Worm (Caenorhabditis elegans) whole organism, L3 larva: ENCODE results near the gene grl-29.

Experiments used
- ZK546.5 ChIP-seq: sonication (generic microtip); optimal IDR thresholded peaks from 2 replicates; lab custom pipeline; 2017; ENCODE audit warnings: missing biosample characterization, missing genetic modification characterization
- aly-2 ChIP-seq: fragments of 150-350 bp; optimal IDR thresholded peaks from 2 replicates; lab custom pipeline; 2014; ENCODE audit warnings: missing biosample characterization, missing genetic modification characterization
- ama-1 ChIP-seq: fragments of 150-350 bp; optimal IDR thresholded peaks from 2 replicates; lab custom pipeline; 2018
- ceh-28 ChIP-seq: fragments of 150-350 bp; optimal IDR thresholded peaks from 2 replicates; lab custom pipeline; 2014; ENCODE audit warnings: missing biosample characterization, missing genetic modification reagents, missing genetic modification characterization
- daf-12 ChIP-seq: fragments of 150-350 bp; optimal IDR thresholded peaks from 2 replicates; lab custom pipeline; 2014; ENCODE audit warnings: missing biosample characterization, missing genetic modification reagents, missing genetic modification characterization
- egl-27 ChIP-seq: sonication (generic microtip); optimal IDR thresholded peaks from 4 replicates; lab custom pipeline; 2017; ENCODE audit warnings: missing biosample characterization, missing genetic modification reagents, missing genetic modification characterization
- egl-5 ChIP-seq: fragments of 150-350 bp; optimal IDR thresholded peaks from 2 replicates; lab custom pipeline; 2017; ENCODE audit warnings: missing biosample characterization, missing genetic modification reagents, missing genetic modification characterization, inconsistent platforms
- elt-2 ChIP-seq: sonication (generic microtip); optimal IDR thresholded peaks from 2 replicates; lab custom pipeline; 2016; ENCODE audit warnings: missing genetic modification reagents, mild to moderate bottlenecking, missing genetic modification characterization, missing compliant biosample characterization
- elt-3 ChIP-seq, 3 experiments: fragments of 150-350 bp in 1 of 3; sonication (generic microtip) in 2 of 3; optimal IDR thresholded peaks; 2 replicates in 2 of 3; 4 replicates in 1 of 3; lab custom pipeline; 2014 to 2017; ENCODE audit warnings: missing biosample characterization in 3 of 3, missing genetic modification characterization in 3 of 3
- fkh-10 ChIP-seq: sonication (generic microtip); optimal IDR thresholded peaks from 2 replicates; lab custom pipeline; 2017; ENCODE audit warnings: missing biosample characterization, missing genetic modification reagents, missing genetic modification characterization
- fos-1 ChIP-seq: fragments of 150-350 bp; optimal IDR thresholded peaks from 2 replicates; lab custom pipeline; 2014; ENCODE audit warnings: missing biosample characterization, missing genetic modification characterization
- hmg-11 ChIP-seq: sonication (generic microtip); optimal IDR thresholded peaks from 2 replicates; lab custom pipeline; 2016; ENCODE audit warnings: missing genetic modification characterization, missing compliant biosample characterization
- jun-1 ChIP-seq: fragments of 150-350 bp; optimal IDR thresholded peaks from 2 replicates; lab custom pipeline; 2014; ENCODE audit warnings: missing biosample characterization, missing genetic modification reagents, missing genetic modification characterization
- lsy-12 ChIP-seq: sonication (generic microtip); optimal IDR thresholded peaks from 2 replicates; lab custom pipeline; 2016; ENCODE audit warnings: mild to moderate bottlenecking, missing genetic modification characterization, missing compliant biosample characterization
- mdl-1 ChIP-seq: fragments of 150-350 bp; optimal IDR thresholded peaks from 2 replicates; lab custom pipeline; 2014; ENCODE audit warnings: missing biosample characterization, missing genetic modification characterization
- nfya-1 ChIP-seq: sonication (generic microtip); optimal IDR thresholded peaks from 2 replicates; lab custom pipeline; 2017; ENCODE audit warnings: missing genetic modification characterization, mild to moderate bottlenecking, missing compliant biosample characterization, antibody characterized with exemption, moderate library complexity; ENCODE audit not compliant: insufficient read depth
- nhr-11 ChIP-seq: fragments of 150-350 bp; optimal IDR thresholded peaks from 2 replicates; lab custom pipeline; 2014; ENCODE audit warnings: missing biosample characterization, missing genetic modification characterization
- nhr-12 ChIP-seq: fragments of 150-350 bp; optimal IDR thresholded peaks from 2 replicates; lab custom pipeline; 2014; ENCODE audit warnings: missing biosample characterization, missing genetic modification characterization
- nhr-23 ChIP-seq: fragments of 150-350 bp; optimal IDR thresholded peaks from 2 replicates; lab custom pipeline; 2014; ENCODE audit warnings: missing biosample characterization, missing genetic modification reagents, missing genetic modification characterization
- nhr-237 ChIP-seq: fragments of 150-350 bp; optimal IDR thresholded peaks from 2 replicates; lab custom pipeline; 2014; ENCODE audit warnings: missing biosample characterization, missing genetic modification characterization
- nhr-43 ChIP-seq: sonication (generic microtip); optimal IDR thresholded peaks from 2 replicates; lab custom pipeline; 2016; ENCODE audit warnings: mild to moderate bottlenecking, missing genetic modification characterization, missing compliant biosample characterization; ENCODE audit not compliant: poor library complexity, severe bottlenecking
- nhr-76 ChIP-seq: fragments of 150-350 bp; sonication (generic microtip); optimal IDR thresholded peaks from 5 replicates; lab custom pipeline; 2014; ENCODE audit warnings: missing biosample characterization, missing genetic modification characterization
- nhr-77 ChIP-seq: fragments of 150-350 bp; optimal IDR thresholded peaks from 2 replicates; lab custom pipeline; 2014; ENCODE audit warnings: missing biosample characterization, missing genetic modification characterization
- pha-4 ChIP-seq: fragments of 150-350 bp; optimal IDR thresholded peaks from 2 replicates; lab custom pipeline; 2014; ENCODE audit warnings: missing biosample characterization, missing genetic modification reagents, missing genetic modification characterization
- pqm-1 ChIP-seq: fragments of 150-350 bp; optimal IDR thresholded peaks from 2 replicates; lab custom pipeline; 2017; ENCODE audit warnings: missing biosample characterization, missing genetic modification characterization, inconsistent platforms
- skn-1 ChIP-seq: fragments of 150-350 bp; optimal IDR thresholded peaks from 2 replicates; lab custom pipeline; 2014; ENCODE audit warnings: missing biosample characterization, missing genetic modification characterization
- snpc-4 ChIP-seq: fragments of 150-350 bp; optimal IDR thresholded peaks from 2 replicates; lab custom pipeline; 2014; ENCODE audit warnings: missing biosample characterization, missing genetic modification characterization
- unc-62 ChIP-seq: fragments of 150-350 bp; sonication (generic microtip); optimal IDR thresholded peaks from 4 replicates; lab custom pipeline; 2014; ENCODE audit warnings: missing biosample characterization, missing genetic modification reagents, missing genetic modification characterization
- ztf-11 ChIP-seq: fragments of 150-350 bp; optimal IDR thresholded peaks from 2 replicates; lab custom pipeline; 2014; ENCODE audit warnings: missing biosample characterization, missing genetic modification characterization
- ztf-4 ChIP-seq: fragments of 150-350 bp; optimal IDR thresholded peaks from 2 replicates; lab custom pipeline; 2014; ENCODE audit warnings: missing biosample characterization, missing genetic modification characterization

Gene grl-29

DNA sequence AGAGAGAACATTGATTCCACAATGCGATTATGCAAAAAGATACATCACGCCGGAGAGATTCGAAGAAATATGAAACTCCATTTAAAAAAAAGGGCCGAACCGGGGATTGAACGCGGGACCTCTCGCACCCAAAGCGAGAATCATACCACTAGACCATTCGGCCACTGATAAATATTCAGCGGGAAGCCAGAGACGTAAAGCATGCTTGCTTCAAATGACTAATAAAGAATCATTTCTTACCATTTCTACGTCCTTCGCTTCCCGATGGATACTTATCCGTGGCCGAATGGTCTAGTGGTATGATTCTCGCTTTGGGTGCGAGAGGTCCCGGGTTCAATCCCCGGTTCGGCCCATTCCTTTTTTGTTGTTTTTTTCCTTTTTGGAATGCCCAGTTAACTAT lies 33.2 kb upstream of the grl-29 start:
- TF ChIP-seq snpc-4 (tag; lab: Kevin White, UChicago) (no peak), nfya-1 (tag; lab: Kevin White, UChicago) (peak; percentile 5), nhr-43 (tag; lab: Kevin White, UChicago) (peak; percentile 60)
- TF ChIP-seq, all 47 proteins: peak for 2

DNA sequence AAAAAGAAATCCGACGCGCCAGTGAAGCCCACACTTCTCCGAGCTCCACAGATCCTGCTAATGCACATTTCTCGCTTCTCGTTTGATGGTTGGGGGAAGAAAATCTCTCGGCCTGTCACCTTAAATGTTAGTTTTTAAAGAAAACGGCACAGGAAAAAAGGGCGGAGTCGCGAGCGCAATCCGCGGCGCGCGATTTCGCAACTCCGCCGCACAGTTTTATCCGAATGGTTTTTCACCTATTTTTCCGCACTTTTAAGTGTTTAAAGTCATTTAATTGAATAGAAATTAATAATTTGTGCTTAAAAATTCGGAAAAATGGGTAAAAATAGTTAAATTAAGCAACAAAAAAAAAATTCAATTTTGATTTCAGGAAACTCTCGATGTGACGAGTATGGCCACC lies 32.6 kb upstream of the grl-29 start:
- TF ChIP-seq aly-2 (tag; lab: Kevin White, UChicago) (no peak), ZK546.5 (tag; lab: Kevin White, UChicago) (no peak), pha-4 (tag; lab: Kevin White, UChicago) (peak; percentile 24), pqm-1 (peak; percentile 10), unc-62 (GFP tag; lab: Kevin White, UChicago) (no peak), nhr-43 (tag; lab: Kevin White, UChicago) (peak; percentile 1), fkh-10 (GFP tag; lab: Kevin White, UChicago) (no peak), ztf-11 (no peak), nfya-1 (tag; lab: Kevin White, UChicago) (peak; percentile 33), elt-2 (tag; lab: Kevin White, UChicago) (peak; percentile 20), fos-1 (tag; lab: Kevin White, UChicago) (no peak), nhr-23 (tag; lab: Kevin White, UChicago) (peak; percentile 17), hmg-11 (tag; lab: Kevin White, UChicago) (peak; percentile 11)
- TF ChIP-seq, all 47 proteins: peak for 7

DNA sequence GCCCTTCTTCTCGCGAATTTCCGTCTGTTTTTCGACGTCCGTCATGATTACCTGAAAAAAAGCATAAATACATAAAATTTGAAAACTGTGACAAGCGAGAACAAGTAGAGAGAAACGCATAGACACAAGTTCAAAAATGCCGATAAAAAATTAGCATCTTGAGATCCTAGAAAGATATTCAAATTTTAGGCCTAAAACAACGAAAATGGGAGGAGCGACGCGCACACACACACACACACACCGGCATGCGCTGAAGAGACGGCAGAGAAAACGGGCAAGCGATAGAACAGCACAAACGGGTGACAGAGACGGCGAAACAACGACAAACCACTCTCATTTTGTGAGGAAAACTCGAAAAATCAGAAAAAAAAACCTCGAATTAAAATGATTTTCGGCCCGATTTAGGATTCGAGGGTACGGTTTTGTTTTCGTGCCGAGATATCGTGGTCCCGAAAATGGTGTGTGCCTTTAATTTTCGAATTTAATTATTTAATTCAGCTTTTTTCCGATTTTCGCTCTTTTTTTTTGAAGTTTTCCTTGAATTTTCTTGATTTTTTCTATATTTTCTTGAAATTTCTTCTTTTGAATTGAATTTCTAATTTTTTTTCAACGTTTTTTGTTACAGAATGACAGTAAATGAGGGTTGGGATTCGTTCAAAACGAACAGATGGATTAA lies 31.1 kb upstream of the grl-29 start, which contains the start of the genes rpl-11.1 and T22F3.2:
rpl-11.1 (minus strand) TSS at position 51 of the 676 bp plus-strand sequence.
T22F3.2 (plus strand) TSS at position 626 of the 676 bp plus-strand sequence.
- peak; percentile 24 for TF ChIP-seq pha-4 (tag; lab: Kevin White, UChicago)
- peak; percentile 47 for TF ChIP-seq nfya-1 (tag; lab: Kevin White, UChicago)
- no peak for TF ChIP-seq elt-3 (tag; optimal IDR thresholded peaks at IDR 0.05; lab: Kevin White, UChicago)
- TF ChIP-seq hmg-11 (tag; lab: Kevin White, UChicago): peak; percentile 25

DNA sequence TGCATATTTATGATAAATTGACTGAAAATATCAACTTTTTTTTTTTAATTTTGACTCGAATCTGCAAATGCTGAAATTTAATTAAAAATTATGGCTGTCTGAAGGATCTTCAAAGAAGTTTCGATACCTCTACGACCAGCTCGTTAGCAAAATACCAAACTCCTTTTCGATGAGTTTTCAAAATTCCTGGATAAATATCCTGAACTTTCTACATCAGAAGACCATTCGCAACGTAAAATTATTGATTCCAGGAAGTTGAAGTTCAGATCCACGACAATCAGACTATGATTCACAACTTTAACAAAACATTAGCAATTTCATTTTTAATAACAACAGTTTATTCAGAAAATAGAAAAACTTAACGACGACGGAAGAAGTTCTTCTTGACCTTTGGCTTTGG lies 30.0 kb upstream of the grl-29 start:
- TF ChIP-seq ama-1 (lab: Kevin White, UChicago) (peak; percentile 15), aly-2 (tag; lab: Kevin White, UChicago) (peak; percentile 49), lsy-12 (tag; lab: Kevin White, UChicago) (no peak), egl-27 (no peak), nhr-76 (tag; lab: Kevin White, UChicago) (no peak), nfya-1 (tag; lab: Kevin White, UChicago) (no peak), ztf-4 (tag; lab: Kevin White, UChicago) (no peak), nhr-12 (tag; lab: Kevin White, UChicago) (no peak), ceh-28 (tag; lab: Kevin White, UChicago) (no peak)

DNA sequence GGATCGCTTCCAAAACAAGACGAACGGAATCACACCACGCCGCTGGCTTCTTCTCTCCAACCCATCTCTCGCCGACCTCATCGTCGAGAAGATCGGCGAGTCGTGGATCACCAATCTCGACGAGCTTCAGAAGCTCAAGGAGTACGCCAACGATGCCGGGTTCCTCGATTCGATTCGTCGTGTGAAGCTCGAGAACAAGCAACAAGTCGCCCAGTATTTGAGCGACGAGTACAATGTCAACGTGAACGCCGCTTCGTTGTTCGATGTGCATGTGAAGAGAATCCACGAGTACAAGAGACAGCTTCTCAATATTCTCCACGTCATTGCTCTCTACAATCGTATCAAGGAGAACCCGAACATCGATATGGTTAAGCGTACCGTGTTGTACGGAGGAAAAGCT lies 28.6 kb upstream of the grl-29 start:
- TF ChIP-seq nhr-23 (tag; lab: Kevin White, UChicago) (no peak), fos-1 (tag; lab: Kevin White, UChicago) (no peak), nhr-237 (tag; lab: Kevin White, UChicago) (no peak), nhr-76 (tag; lab: Kevin White, UChicago) (no peak), lsy-12 (tag; lab: Kevin White, UChicago) (no peak), nhr-77 (tag; lab: Kevin White, UChicago) (no peak), mdl-1 (tag; lab: Kevin White, UChicago) (no peak), nhr-11 (no peak), jun-1 (tag; lab: Kevin White, UChicago) (no peak), ZK546.5 (tag; lab: Kevin White, UChicago) (no peak), nfya-1 (tag; lab: Kevin White, UChicago) (no peak), nhr-43 (tag; lab: Kevin White, UChicago) (no peak), unc-62 (GFP tag; lab: Kevin White, UChicago) (no peak), daf-12 (tag; lab: Kevin White, UChicago) (no peak), ama-1 (lab: Kevin White, UChicago) (no peak), skn-1 (tag; lab: Kevin White, UChicago) (no peak), egl-5 (tag; lab: Kevin White, UChicago) (no peak)
